Worm (Caenorhabditis elegans) whole organism, L4 larva: ENCODE measurements around the gene gst-29.

ENCODE experiments used
- F10B5.3 ChIP-seq: sonication (generic microtip); optimal IDR thresholded peaks from 2 replicates; lab custom pipeline; 2016; ENCODE audit warnings: mild to moderate bottlenecking, missing genetic modification characterization, missing compliant biosample characterization
- F44E2.7 ChIP-seq: fragments of 200-800 bp; sonication (Bioruptor generic); IDR thresholded peaks from 2 replicates; pipeline ENCODE4 v2.1.2; 2022; ENCODE audit warnings: missing genetic modification characterization, missing compliant biosample characterization
- F49E8.2 ChIP-seq: sonication (generic microtip); optimal IDR thresholded peaks from 2 replicates; lab custom pipeline; 2016; ENCODE audit warnings: missing compliant biosample characterization, mild to moderate bottlenecking, missing genetic modification characterization, borderline replicate concordance
- T20F7.1 ChIP-seq: fragments of 200-800 bp; sonication (Bioruptor generic); optimal IDR thresholded peaks from 2 replicates; lab custom pipeline; 2018; ENCODE audit warnings: mild to moderate bottlenecking, missing genetic modification characterization, missing compliant biosample characterization
- T26A8.4 ChIP-seq: fragments of 200-800 bp; sonication (Bioruptor generic); IDR thresholded peaks from 2 replicates; pipeline ENCODE4 v1.3.6; 2022; ENCODE audit warnings: missing genetic modification characterization, missing compliant biosample characterization
- Y5F2A.4 ChIP-seq: fragments of 200-800 bp; sonication (Bioruptor generic); optimal IDR thresholded peaks from 2 replicates; lab custom pipeline; 2018; ENCODE audit warnings: mild to moderate bottlenecking, missing genetic modification characterization, missing compliant biosample characterization
- ZK337.2 ChIP-seq: fragments of 200-800 bp; sonication (Bioruptor generic); IDR thresholded peaks from 2 replicates; pipeline ENCODE4 v1.3.6; 2022; ENCODE audit warnings: missing genetic modification reagents, missing genetic modification characterization, missing compliant biosample characterization
- aly-2 ChIP-seq: sonication (generic microtip); optimal IDR thresholded peaks from 2 replicates; lab custom pipeline; 2018; ENCODE audit warnings: missing biosample characterization, missing genetic modification characterization
- attf-4 ChIP-seq: sonication (generic microtip); optimal IDR thresholded peaks from 3 replicates; lab custom pipeline; 2017; ENCODE audit warnings: missing biosample characterization, missing genetic modification characterization
- ceh-32 ChIP-seq: sonication (generic microtip); optimal IDR thresholded peaks from 2 replicates; lab custom pipeline; 2016; ENCODE audit warnings: mild to moderate bottlenecking, missing genetic modification characterization, missing compliant biosample characterization; ENCODE audit not compliant: poor library complexity
- ceh-44 ChIP-seq: fragments of 200-800 bp; sonication (Bioruptor generic); IDR thresholded peaks from 2 replicates; pipeline ENCODE4 v1.3.6; 2022; ENCODE audit warnings: missing genetic modification reagents, missing genetic modification characterization, missing compliant biosample characterization
- ceh-82 ChIP-seq: sonication (generic microtip); optimal IDR thresholded peaks from 2 replicates; lab custom pipeline; 2017; ENCODE audit warnings: missing biosample characterization, missing genetic modification characterization
- ces-1 ChIP-seq: fragments of 150-350 bp; sonication (generic microtip); optimal IDR thresholded peaks from 4 replicates; lab custom pipeline; 2014; ENCODE audit warnings: missing biosample characterization, missing genetic modification reagents, missing genetic modification characterization
- cey-2 ChIP-seq: sonication (generic microtip); optimal IDR thresholded peaks from 3 replicates; lab custom pipeline; 2017; ENCODE audit warnings: missing genetic modification characterization, mild to moderate bottlenecking, missing compliant biosample characterization, antibody characterized with exemption, borderline replicate concordance; ENCODE audit not compliant: insufficient read depth
- ctbp-1 ChIP-seq: fragments of 200-800 bp; sonication (Bioruptor generic); IDR thresholded peaks from 2 replicates; pipeline ENCODE4 v1.3.6; 2022; ENCODE audit warnings: missing genetic modification reagents, missing genetic modification characterization, missing compliant biosample characterization
- daf-12 ChIP-seq: fragments of 150-350 bp; optimal IDR thresholded peaks from 2 replicates; lab custom pipeline; 2014; ENCODE audit warnings: missing biosample characterization, missing genetic modification reagents, missing genetic modification characterization
- daf-19 ChIP-seq: fragments of 200-800 bp; sonication (Bioruptor generic); conservative IDR thresholded peaks from 2 replicates; pipeline ENCODE4 v1.3.6; 2022; ENCODE audit warnings: missing genetic modification characterization, missing compliant biosample characterization
- dmd-6 ChIP-seq: fragments of 200-800 bp; sonication (Bioruptor generic); IDR thresholded peaks from 2 replicates; pipeline ENCODE4 v1.3.6; 2022; ENCODE audit warnings: missing genetic modification reagents, missing genetic modification characterization, missing compliant biosample characterization
- dmd-8 ChIP-seq: fragments of 200-800 bp; sonication (Bioruptor generic); IDR thresholded peaks from 2 replicates; pipeline ENCODE4 v1.3.6; 2022; ENCODE audit warnings: missing genetic modification characterization, missing compliant biosample characterization
- duxl-1 ChIP-seq: sonication (generic microtip); optimal IDR thresholded peaks from 2 replicates; lab custom pipeline; 2016; ENCODE audit warnings: mild to moderate bottlenecking, missing genetic modification characterization, moderate library complexity, missing compliant biosample characterization; ENCODE audit not compliant: poor library complexity
- dve-1 ChIP-seq: sonication (generic microtip); optimal IDR thresholded peaks from 2 replicates; lab custom pipeline; 2017; ENCODE audit warnings: antibody characterized with exemption, mild to moderate bottlenecking, missing genetic modification characterization, missing compliant biosample characterization; ENCODE audit not compliant: insufficient read depth
- egl-43 ChIP-seq: fragments of 200-800 bp; sonication (Bioruptor generic); IDR thresholded peaks from 2 replicates; pipeline ENCODE4 v1.3.6; 2022; ENCODE audit warnings: missing genetic modification reagents, missing genetic modification characterization, missing compliant biosample characterization
- gei-8 ChIP-seq: fragments of 200-800 bp; sonication (Bioruptor generic); optimal IDR thresholded peaks from 2 replicates; lab custom pipeline; 2018; ENCODE audit warnings: mild to moderate bottlenecking, missing genetic modification characterization, missing compliant biosample characterization
- hif-1 ChIP-seq, 2 experiments: sonication (generic microtip); optimal IDR thresholded peaks; 2 replicates each; lab custom pipeline; 2016 to 2017; ENCODE audit warnings: missing compliant biosample characterization in 2 of 2, missing genetic modification characterization in 2 of 2, missing genetic modification reagents in 2 of 2, missing genotype in 2 of 2, mild to moderate bottlenecking in 1 of 2
- hlh-11 ChIP-seq: fragments of 200-800 bp; sonication (Bioruptor generic); optimal IDR thresholded peaks from 2 replicates; lab custom pipeline; 2018; ENCODE audit warnings: mild to moderate bottlenecking, missing genetic modification characterization, missing compliant biosample characterization
- hlh-30 ChIP-seq: sonication (generic microtip); optimal IDR thresholded peaks from 2 replicates; lab custom pipeline; 2017; ENCODE audit warnings: antibody characterized with exemption, mild to moderate bottlenecking, missing genetic modification characterization, missing compliant biosample characterization; ENCODE audit not compliant: insufficient read depth
- hmg-1.1 ChIP-seq: fragments of 200-800 bp; sonication (Bioruptor generic); IDR thresholded peaks from 2 replicates; pipeline ENCODE4 v1.3.6; 2022; ENCODE audit warnings: missing genetic modification reagents, missing genetic modification characterization, missing compliant biosample characterization
- lim-7 ChIP-seq: fragments of 200-800 bp; sonication (Bioruptor generic); IDR thresholded peaks from 2 replicates; pipeline ENCODE4 v1.3.6; 2022; ENCODE audit warnings: missing genetic modification characterization, missing compliant biosample characterization
- lin-13 ChIP-seq: fragments of 150-350 bp; optimal IDR thresholded peaks from 2 replicates; lab custom pipeline; 2014; ENCODE audit warnings: missing biosample characterization, missing genetic modification reagents, missing genetic modification characterization
- lin-15B ChIP-seq: fragments of 150-350 bp; sonication (generic microtip); optimal IDR thresholded peaks from 3 replicates; lab custom pipeline; 2014; ENCODE audit warnings: missing biosample characterization, missing genetic modification characterization
- lin-29 ChIP-seq: fragments of 200-800 bp; sonication (Bioruptor generic); IDR thresholded peaks from 2 replicates; pipeline ENCODE4 v1.3.6; 2022; ENCODE audit warnings: missing genetic modification reagents, missing genetic modification characterization, missing compliant biosample characterization
- lin-38 ChIP-seq: fragments of 200-800 bp; sonication (Bioruptor generic); IDR thresholded peaks from 2 replicates; pipeline ENCODE4 v1.3.6; 2022; ENCODE audit warnings: missing genetic modification reagents, missing genetic modification characterization, missing compliant biosample characterization
- lin-39 ChIP-seq: fragments of 150-350 bp; optimal IDR thresholded peaks from 2 replicates; lab custom pipeline; 2014; ENCODE audit warnings: missing biosample characterization, missing genetic modification reagents, missing genetic modification characterization
- madf-5 ChIP-seq, 2 experiments: fragments of 200-800 bp; sonication (Bioruptor generic); IDR thresholded peaks; 2 replicates each; pipeline ENCODE4 v1.3.6; 2022; ENCODE audit warnings: missing compliant biosample characterization in 2 of 2, missing genetic modification characterization in 2 of 2
- mep-1 ChIP-seq: fragments of 150-350 bp; sonication (generic microtip); optimal IDR thresholded peaks from 3 replicates; lab custom pipeline; 2014; ENCODE audit warnings: missing biosample characterization, missing genetic modification characterization
- mxl-3 ChIP-seq: fragments of 200-800 bp; sonication (Bioruptor generic); optimal IDR thresholded peaks from 2 replicates; lab custom pipeline; 2018; ENCODE audit warnings: mild to moderate bottlenecking, missing genetic modification characterization, missing compliant biosample characterization
- nhr-11 ChIP-seq: fragments of 150-350 bp; optimal IDR thresholded peaks from 2 replicates; lab custom pipeline; 2014; ENCODE audit warnings: missing biosample characterization, missing genetic modification characterization
- nhr-25 ChIP-seq: sonication (generic microtip); optimal IDR thresholded peaks from 2 replicates; lab custom pipeline; 2017; ENCODE audit warnings: missing genetic modification characterization, mild to moderate bottlenecking, missing compliant biosample characterization, antibody characterized with exemption, moderate library complexity, borderline replicate concordance; ENCODE audit not compliant: insufficient read depth
- nhr-28 ChIP-seq: fragments of 150-350 bp; optimal IDR thresholded peaks from 2 replicates; lab custom pipeline; 2014; ENCODE audit warnings: missing biosample characterization, missing genetic modification characterization
- nhr-6 ChIP-seq: fragments of 150-350 bp; optimal IDR thresholded peaks from 2 replicates; lab custom pipeline; 2014; ENCODE audit warnings: missing biosample characterization, missing genetic modification characterization
- pqm-1 ChIP-seq: sonication (generic microtip); optimal IDR thresholded peaks from 2 replicates; lab custom pipeline; 2017; ENCODE audit warnings: missing biosample characterization, missing genetic modification characterization
- set-16 ChIP-seq: fragments of 200-800 bp; sonication (Bioruptor generic); IDR thresholded peaks from 2 replicates; pipeline ENCODE4 v1.3.6; 2022; ENCODE audit warnings: missing genetic modification reagents, missing genetic modification characterization, missing compliant biosample characterization
- snpc-1.2 ChIP-seq: fragments of 200-800 bp; sonication (Bioruptor generic); IDR thresholded peaks from 2 replicates; pipeline ENCODE4 v1.3.6; 2022; ENCODE audit warnings: missing genetic modification reagents, missing genetic modification characterization, missing compliant biosample characterization
- snpc-4 ChIP-seq: fragments of 150-350 bp; optimal IDR thresholded peaks from 2 replicates; lab custom pipeline; 2014; ENCODE audit warnings: missing biosample characterization, missing genetic modification characterization
- spr-3 ChIP-seq: fragments of 200-800 bp; sonication (Bioruptor generic); optimal IDR thresholded peaks from 2 replicates; lab custom pipeline; 2018; ENCODE audit warnings: mild to moderate bottlenecking, missing genetic modification characterization, missing compliant biosample characterization
- tag-97 ChIP-seq: fragments of 200-800 bp; sonication (Bioruptor generic); IDR thresholded peaks from 2 replicates; pipeline ENCODE4 v1.3.6; 2022; ENCODE audit warnings: missing genetic modification characterization, missing compliant biosample characterization
- tra-1 ChIP-seq: fragments of 200-800 bp; sonication (Bioruptor generic); IDR thresholded peaks from 2 replicates; pipeline ENCODE4 v1.3.6; 2022; ENCODE audit warnings: missing genetic modification reagents, missing genetic modification characterization, missing compliant biosample characterization
- unc-62 ChIP-seq, 3 experiments: fragments of 150-350 bp in 1 of 3; sonication (generic microtip); optimal IDR thresholded peaks in 2 of 3; peaks in 1 of 3; 1 replicate in 1 of 3; 2 replicates in 2 of 3; lab custom pipeline; 2014 to 2017; ENCODE audit warnings: missing biosample characterization in 3 of 3, missing genetic modification characterization in 3 of 3, missing genetic modification reagents in 3 of 3, missing genotype in 1 of 3
- zip-11 ChIP-seq: fragments of 200-800 bp; sonication (Bioruptor generic); IDR thresholded peaks from 2 replicates; pipeline ENCODE4 v1.3.6; 2022; ENCODE audit warnings: missing genetic modification characterization, missing compliant biosample characterization

The gst-29 gene

DNA sequence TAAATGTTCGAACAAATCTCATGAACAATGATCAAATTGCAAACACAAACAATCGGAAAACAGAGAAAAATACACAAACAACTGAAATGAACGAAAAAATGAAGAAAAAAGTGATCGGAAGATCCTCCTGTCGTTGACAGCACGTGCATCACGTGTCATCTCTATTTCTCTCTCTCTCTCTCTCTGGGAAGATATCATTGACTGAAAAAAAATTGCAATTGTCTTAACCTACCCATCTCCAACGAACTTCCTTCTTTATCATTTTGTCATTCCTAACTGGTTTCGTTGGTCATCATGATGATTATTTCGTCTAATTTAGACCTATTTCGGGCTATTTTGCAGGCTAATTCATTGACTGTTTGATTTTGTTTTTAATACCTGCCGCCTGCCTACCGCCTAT, 35.7 kb upstream of the gst-29 start:
- TF ChIP-seq ceh-44 (GFP tag; lab: Robert Waterston, UW) (no peak), cey-2 (no peak), lim-7 (GFP tag; lab: Robert Waterston, UW) (no peak), gei-8 (no peak), mxl-3 (GFP tag; lab: Kevin White, UChicago) (peak; percentile 55), dmd-6 (GFP tag; lab: Robert Waterston, UW) (peak; percentile 68), hmg-1.1 (GFP tag; lab: Robert Waterston, UW) (no peak), snpc-1.2 (GFP tag; lab: Robert Waterston, UW) (no peak), lin-29 (GFP tag; lab: Robert Waterston, UW) (peak; percentile 68), hlh-11 (tag; lab: Kevin White, UChicago) (peak; percentile 84), ctbp-1 (GFP tag; lab: Robert Waterston, UW) (peak; percentile 52; the same call in 1 of the 2 replicates), nhr-11 (tag; lab: Kevin White, UChicago) (peak; percentile 37), ceh-32 (tag; lab: Kevin White, UChicago) (no peak), dve-1 (tag; lab: Kevin White, UChicago) (peak; percentile 47), ZK337.2 (GFP tag; lab: Robert Waterston, UW) (no peak), lin-38 (no peak), lin-13 (GFP tag; lab: Kevin White, UChicago) (no peak), T26A8.4 (0 out of 2 replicates have a peak, but pooled peaks have one; percentile 31), ceh-82 (tag; lab: Kevin White, UChicago) (no peak), zip-11 (GFP tag; lab: Robert Waterston, UW) (no peak), lin-39 (no peak), nhr-28 (tag; lab: Kevin White, UChicago) (peak; percentile 54), nhr-25 (tag; lab: Kevin White, UChicago) (peak; percentile 10), daf-19 (GFP tag; lab: Robert Waterston, UW) (no peak), nhr-6 (peak; percentile 34), Y5F2A.4 (GFP tag; lab: Kevin White, UChicago) (no peak), F49E8.2 (tag; lab: Kevin White, UChicago) (no peak), hif-1 (tag; optimal IDR thresholded peaks at IDR 0.05; lab: Kevin White, UChicago) (no peak), mep-1 (peak; percentile 65), attf-4 (tag; lab: Kevin White, UChicago) (no peak), daf-12 (tag; lab: Kevin White, UChicago) (no peak), hlh-30 (tag; lab: Kevin White, UChicago) (peak; percentile 93), snpc-4 (tag; lab: Kevin White, UChicago) (no peak), tra-1 (GFP tag; lab: Robert Waterston, UW) (0 out of 2 replicates have a peak, but pooled peaks have one; percentile 34), T20F7.1 (GFP tag; lab: Kevin White, UChicago) (no peak), set-16 (GFP tag; lab: Robert Waterston, UW) (no peak), lin-15B (tag; lab: Kevin White, UChicago) (no peak), F44E2.7 (GFP tag; lab: Robert Waterston, UW) (no peak), egl-43 (GFP tag; lab: Robert Waterston, UW) (no peak), pqm-1 (no peak), F10B5.3 (no peak), unc-62 (GFP tag; optimal IDR thresholded peaks at IDR 0.05 in 1 of 2; lab: Kevin White, UChicago) (peak in 1 of 2 experiments; percentile 88), unc-62 (tag; optimal IDR thresholded peaks at IDR 0.05; lab: Kevin White, UChicago) (no peak), aly-2 (tag; lab: Kevin White, UChicago) (no peak), spr-3 (no peak), madf-5 (GFP tag; IDR thresholded peaks at IDR 0.05; lab: Robert Waterston, UW) (no peak), duxl-1 (tag; lab: Kevin White, UChicago) (no peak), tag-97 (GFP tag; lab: Robert Waterston, UW) (no peak), ces-1 (GFP tag; lab: Kevin White, UChicago) (no peak), dmd-8 (no peak)
